Fruit fly (Drosophila melanogaster): ENCODE data around the gene bgm.
A peak's percentile ranks its signal among the peaks of the same experiment; 100 is the strongest.

The bgm gene

DNA sequence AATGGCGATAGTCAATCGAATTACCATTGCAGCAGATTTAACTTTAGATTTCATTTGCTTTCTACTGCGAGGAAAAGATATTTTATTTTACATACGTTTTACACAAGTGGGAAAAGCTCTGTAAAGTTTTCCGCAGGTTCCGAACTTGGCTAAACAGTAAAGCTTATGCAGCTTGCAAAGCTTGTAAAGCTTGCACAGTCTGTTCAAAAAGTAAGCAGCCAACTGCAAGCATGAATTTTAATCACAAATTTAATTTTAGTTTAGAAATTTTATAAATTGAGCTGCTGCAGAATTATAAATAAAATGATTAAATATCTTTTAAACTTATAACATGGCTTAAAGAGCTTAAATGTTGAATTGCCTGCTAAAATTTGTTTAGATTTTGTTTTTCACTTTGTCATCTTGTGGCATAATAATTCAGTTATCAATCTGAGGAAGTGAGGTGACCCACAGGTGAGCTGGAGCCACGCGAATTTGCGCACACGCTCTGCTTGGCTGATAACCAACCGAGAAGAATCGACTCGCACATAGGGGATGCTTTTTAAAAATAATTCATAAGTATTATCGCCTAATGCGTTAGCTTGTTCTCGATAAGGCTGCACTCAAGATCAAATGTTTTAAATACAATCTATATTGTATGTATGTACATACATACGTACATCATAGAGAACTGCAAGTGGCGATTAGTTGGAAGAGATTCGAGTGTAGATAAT, 1.1 kb upstream of the bgm start (continued):
- TF ChIP-seq CG32532 (GFP tag; IDR thresholded peaks at IDR 0.05) (peak; percentile 80), ab (GFP tag; optimal IDR thresholded peaks at IDR 0.05) (no peak), nerfin-2 (GFP tag; IDR thresholded peaks at IDR 0.05; ENCODE audit: partially characterized antibody) (no peak), sug (tag; optimal IDR thresholded peaks at IDR 0.05) (peak; percentile 41), Ssrp (tag; optimal IDR thresholded peaks at IDR 0.05) (no peak), CG5180 (GFP tag; optimal IDR thresholded peaks at IDR 0.05) (peak; percentile 1), Elba2 (GFP tag; optimal IDR thresholded peaks at IDR 0.05) (no peak), ttk (GFP tag; IDR thresholded peaks at IDR 0.05) (peak; percentile 50; the same call in 1 of the 2 replicates), CG1603 (tag; optimal IDR thresholded peaks at IDR 0.05) (no peak), D19B (GFP tag; optimal IDR thresholded peaks at IDR 0.05) (no peak), bab2 (GFP tag; optimal IDR thresholded peaks at IDR 0.05) (no peak), dmrt99B (tag; optimal IDR thresholded peaks at IDR 0.05) (peak; percentile 49), pita (GFP tag; optimal IDR thresholded peaks at IDR 0.05) (peak; percentile 47), PHDP (tag; optimal IDR thresholded peaks at IDR 0.05) (peak; percentile 56), sima (GFP tag; optimal IDR thresholded peaks at IDR 0.05) (no peak), Meics (GFP tag; optimal IDR thresholded peaks at IDR 0.05) (peak; percentile 67), Adf1 (GFP tag; IDR thresholded peaks at IDR 0.05) (peak; percentile 58; the same call in 1 of the 2 replicates), Camta (GFP tag; optimal IDR thresholded peaks at IDR 0.05) (no peak), lilli (GFP tag; optimal IDR thresholded peaks at IDR 0.05) (peak; percentile 51), CG4617 (GFP tag; optimal IDR thresholded peaks at IDR 0.05; ENCODE audit: borderline replicate concordance) (no peak), CG1832 (GFP tag; optimal IDR thresholded peaks at IDR 0.05) (no peak), Dp (GFP tag; optimal IDR thresholded peaks at IDR 0.05) (no peak), wdn (GFP tag; IDR thresholded peaks at IDR 0.05) (peak; percentile 41; the same call in 1 of the 2 replicates), CG2889 (GFP tag; IDR thresholded peaks at IDR 0.05) (0 out of 3 replicates have a peak, but pooled peaks have one; percentile 26), B-H1 (GFP tag; IDR thresholded peaks at IDR 0.05) (peak; percentile 19; the same call in 1 of the 3 replicates), CG3847 (GFP tag; IDR thresholded peaks at IDR 0.05) (peak; percentile 56; the same call in 1 of the 2 replicates), jigr1 (GFP tag; IDR thresholded peaks at IDR 0.05) (no peak), CG10366 (GFP tag; IDR thresholded peaks at IDR 0.05) (peak; percentile 48), Bgb (GFP tag; IDR thresholded peaks at IDR 0.05; ENCODE audit: partially characterized antibody) (peak; percentile 67; the same call in 1 of the 2 replicates), CG17359 (tag; optimal IDR thresholded peaks at IDR 0.05) (peak; percentile 48), rib (GFP tag; IDR thresholded peaks at IDR 0.05) (peak; percentile 12; the same call in 1 of the 2 replicates), Dll (GFP tag; IDR thresholded peaks at IDR 0.05; ENCODE audit: partially characterized antibody) (no peak), Drgx (GFP tag; IDR thresholded peaks at IDR 0.05) (no peak; the same call in 1 of the 2 replicates), CG3065 (GFP tag; optimal IDR thresholded peaks at IDR 0.05) (no peak), ro (GFP tag; IDR thresholded peaks at IDR 0.05) (no peak), wor (GFP tag; IDR thresholded peaks at IDR 0.05) (no peak), CG6689 (GFP tag; IDR thresholded peaks at IDR 0.05) (peak; percentile 39; the same call in 1 of the 2 replicates), CG2678 (tag; optimal IDR thresholded peaks at IDR 0.05) (peak; percentile 61), CG14860 (GFP tag; IDR thresholded peaks at IDR 0.05; ENCODE audit: partially characterized antibody) (no peak), tin (GFP tag; optimal IDR thresholded peaks at IDR 0.05) (peak; percentile 3), ranshi (GFP tag; IDR thresholded peaks at IDR 0.05) (0 out of 2 replicates have a peak, but pooled peaks have one; percentile 10), Hsf (GFP tag; optimal IDR thresholded peaks at IDR 0.05) (no peak), CG3281 (GFP tag; optimal IDR thresholded peaks at IDR 0.05) (peak; percentile 45), CG31441 (GFP tag; IDR thresholded peaks at IDR 0.05) (peak; percentile 35; the same call in 1 of the 2 replicates), fu2 (GFP tag; optimal IDR thresholded peaks at IDR 0.05) (no peak), bcd (GFP tag; optimal IDR thresholded peaks at IDR 0.05) (peak; percentile 43), nmo (GFP tag; optimal IDR thresholded peaks at IDR 0.05) (peak; percentile 38), CG17186 (GFP tag; optimal IDR thresholded peaks at IDR 0.05) (no peak), CG7556 (GFP tag; optimal IDR thresholded peaks at IDR 0.05) (no peak)

Measured in whole organism, embryonic.